Worm (Caenorhabditis elegans) whole organism, L1 larva: ENCODE results near the gene ntl-2.
A peak's percentile ranks its signal among the peaks of the same experiment; 100 is the strongest.

Experiments used
- aha-1 ChIP-seq: fragments of 150-350 bp; optimal IDR thresholded peaks from 2 replicates; lab custom pipeline; 2014; ENCODE audit warnings: missing biosample characterization, missing genetic modification characterization
- alr-1 ChIP-seq: fragments of 200-800 bp; sonication (Bioruptor generic); optimal IDR thresholded peaks from 2 replicates; lab custom pipeline; 2018; ENCODE audit warnings: borderline replicate concordance, mild to moderate bottlenecking, missing genetic modification characterization, missing compliant biosample characterization
- aly-2 ChIP-seq: fragments of 150-350 bp; optimal IDR thresholded peaks from 2 replicates; lab custom pipeline; 2014; ENCODE audit warnings: missing biosample characterization, missing genetic modification characterization
- ama-1 ChIP-seq: fragments of 150-350 bp; optimal IDR thresholded peaks from 2 replicates; lab custom pipeline; 2014
- blmp-1 ChIP-seq: fragments of 150-350 bp; optimal IDR thresholded peaks from 2 replicates; lab custom pipeline; 2014; ENCODE audit warnings: missing biosample characterization, missing genetic modification characterization
- ceh-8 ChIP-seq: fragments of 200-800 bp; sonication (Bioruptor generic); optimal IDR thresholded peaks from 2 replicates; lab custom pipeline; 2018; ENCODE audit warnings: mild to moderate bottlenecking, missing genetic modification characterization, moderate library complexity, missing compliant biosample characterization
- ceh-88 ChIP-seq: fragments of 200-800 bp; sonication (Bioruptor generic); IDR thresholded peaks from 2 replicates; pipeline ENCODE4 v1.3.6; 2022; ENCODE audit warnings: missing genetic modification characterization, missing compliant biosample characterization
- ceh-90 ChIP-seq: sonication (generic microtip); optimal IDR thresholded peaks from 2 replicates; lab custom pipeline; 2016; ENCODE audit warnings: missing genetic modification characterization, missing compliant biosample characterization
- ces-1 ChIP-seq: fragments of 150-350 bp; optimal IDR thresholded peaks from 2 replicates; lab custom pipeline; 2014; ENCODE audit warnings: missing biosample characterization, missing genetic modification reagents, missing genetic modification characterization
- efl-3 ChIP-seq: fragments of 200-800 bp; sonication (Bioruptor generic); optimal IDR thresholded peaks from 2 replicates; lab custom pipeline; 2018; ENCODE audit warnings: mild to moderate bottlenecking, missing genetic modification characterization, missing compliant biosample characterization
- egl-13 ChIP-seq: sonication (generic microtip); optimal IDR thresholded peaks from 2 replicates; lab custom pipeline; 2016; ENCODE audit warnings: missing genotype, missing genetic modification reagents, missing genetic modification characterization, missing compliant biosample characterization
- elt-2 ChIP-seq: sonication (generic microtip); optimal IDR thresholded peaks from 2 replicates; lab custom pipeline; 2016; ENCODE audit warnings: missing genetic modification characterization, mild to moderate bottlenecking, inconsistent platforms, missing compliant biosample characterization, missing genetic modification reagents
- elt-3 ChIP-seq, 6 experiments: fragments of 150-350 bp in 1 of 6; sonication (generic microtip); optimal IDR thresholded peaks; 2 replicates each; lab custom pipeline; 2017 to 2018; ENCODE audit warnings: missing biosample characterization in 6 of 6, missing genetic modification characterization in 6 of 6, inconsistent platforms in 1 of 6
- fkh-4 ChIP-seq: sonication (generic microtip); optimal IDR thresholded peaks from 2 replicates; lab custom pipeline; 2016; ENCODE audit warnings: missing compliant biosample characterization, missing genetic modification characterization, borderline replicate concordance
- fkh-8 ChIP-seq: sonication (generic microtip); optimal IDR thresholded peaks from 2 replicates; lab custom pipeline; 2016; ENCODE audit warnings: mild to moderate bottlenecking, missing genetic modification characterization, missing compliant biosample characterization
- hlh-4 ChIP-seq: sonication (generic microtip); optimal IDR thresholded peaks from 2 replicates; lab custom pipeline; 2016; ENCODE audit warnings: mild to moderate bottlenecking, missing genetic modification characterization, missing compliant biosample characterization
- hpl-2 ChIP-seq: fragments of 150-350 bp; optimal IDR thresholded peaks from 2 replicates; lab custom pipeline; 2014; ENCODE audit warnings: missing biosample characterization, missing genetic modification reagents, missing genetic modification characterization
- jun-1 ChIP-seq: fragments of 150-350 bp; optimal IDR thresholded peaks from 2 replicates; lab custom pipeline; 2014; ENCODE audit warnings: missing biosample characterization, missing genetic modification reagents, missing genetic modification characterization
- lin-13 ChIP-seq: fragments of 150-350 bp; optimal IDR thresholded peaks from 2 replicates; lab custom pipeline; 2014; ENCODE audit warnings: missing biosample characterization, missing genetic modification reagents, missing genetic modification characterization
- lin-14 ChIP-seq: fragments of 200-800 bp; sonication (Bioruptor generic); optimal IDR thresholded peaks from 2 replicates; lab custom pipeline; 2018; ENCODE audit warnings: mild to moderate bottlenecking, missing genetic modification characterization, moderate library complexity, missing compliant biosample characterization
- lin-15B ChIP-seq: fragments of 150-350 bp; sonication (generic microtip); optimal IDR thresholded peaks from 3 replicates; lab custom pipeline; 2014; ENCODE audit warnings: missing biosample characterization, missing genetic modification characterization
- lir-3 ChIP-seq: sonication (generic microtip); optimal IDR thresholded peaks from 2 replicates; lab custom pipeline; 2016; ENCODE audit warnings: mild to moderate bottlenecking, missing genetic modification characterization, moderate library complexity, missing compliant biosample characterization; ENCODE audit not compliant: poor library complexity
- lsy-2 ChIP-seq, 2 experiments: fragments of 150-350 bp; optimal IDR thresholded peaks; 2 replicates each; lab custom pipeline; 2014; ENCODE audit warnings: missing biosample characterization in 2 of 2, missing genetic modification characterization in 2 of 2
- mab-9 ChIP-seq: fragments of 200-800 bp; sonication (Bioruptor generic); IDR thresholded peaks from 2 replicates; pipeline ENCODE4 v1.3.6; 2022; ENCODE audit warnings: missing genetic modification reagents, missing genetic modification characterization, missing compliant biosample characterization
- mdl-1 ChIP-seq, 2 experiments: fragments of 150-350 bp; optimal IDR thresholded peaks; 2 replicates each; lab custom pipeline; 2014 to 2017; ENCODE audit warnings: missing biosample characterization in 2 of 2, missing genetic modification characterization in 2 of 2, inconsistent platforms in 1 of 2
- mef-2 ChIP-seq: fragments of 150-350 bp; optimal IDR thresholded peaks from 2 replicates; lab custom pipeline; 2014; ENCODE audit warnings: missing biosample characterization, missing genetic modification characterization
- mep-1 ChIP-seq: fragments of 150-350 bp; optimal IDR thresholded peaks from 2 replicates; lab custom pipeline; 2014; ENCODE audit warnings: missing biosample characterization, missing genetic modification characterization
- nhr-12 ChIP-seq: sonication (generic microtip); optimal IDR thresholded peaks from 2 replicates; lab custom pipeline; 2017; ENCODE audit warnings: missing biosample characterization, missing genetic modification characterization
- nhr-19 ChIP-seq: fragments of 200-800 bp; sonication (Bioruptor generic); conservative IDR thresholded peaks from 2 replicates; pipeline ENCODE4 v1.3.6; 2022; ENCODE audit warnings: missing genetic modification characterization, missing compliant biosample characterization
- nhr-20 ChIP-seq: sonication (generic microtip); optimal IDR thresholded peaks from 2 replicates; lab custom pipeline; 2016; ENCODE audit warnings: mild to moderate bottlenecking, missing genetic modification characterization, missing compliant biosample characterization
- nhr-28 ChIP-seq: fragments of 150-350 bp; optimal IDR thresholded peaks from 2 replicates; lab custom pipeline; 2014; ENCODE audit warnings: missing biosample characterization, missing genetic modification characterization
- nhr-47 ChIP-seq: sonication (generic microtip); optimal IDR thresholded peaks from 2 replicates; lab custom pipeline; 2016; ENCODE audit warnings: mild to moderate bottlenecking, missing genetic modification characterization, moderate library complexity, missing compliant biosample characterization
- nhr-71 ChIP-seq: sonication (generic microtip); optimal IDR thresholded peaks from 2 replicates; lab custom pipeline; 2016; ENCODE audit warnings: mild to moderate bottlenecking, missing genetic modification characterization, moderate library complexity, missing compliant biosample characterization
- nhr-76 ChIP-seq: sonication (generic microtip); optimal IDR thresholded peaks from 2 replicates; lab custom pipeline; 2017; ENCODE audit warnings: missing biosample characterization, missing genetic modification characterization
- nhr-77 ChIP-seq: fragments of 150-350 bp; optimal IDR thresholded peaks from 2 replicates; lab custom pipeline; 2014; ENCODE audit warnings: missing biosample characterization, missing genetic modification characterization
- nhr-84 ChIP-seq: sonication (generic microtip); optimal IDR thresholded peaks from 2 replicates; lab custom pipeline; 2017; ENCODE audit warnings: missing biosample characterization, missing genetic modification characterization
- nhr-85 ChIP-seq: sonication (generic microtip); peaks from one replicate; lab custom pipeline; 2016; ENCODE audit warnings: missing genetic modification characterization, inconsistent platforms, missing compliant biosample characterization
- nhr-90 ChIP-seq: sonication (generic microtip); optimal IDR thresholded peaks from 2 replicates; lab custom pipeline; 2016; ENCODE audit warnings: mild to moderate bottlenecking, missing genetic modification characterization, missing compliant biosample characterization; ENCODE audit not compliant: poor library complexity
- pqm-1 ChIP-seq: sonication (generic microtip); optimal IDR thresholded peaks from 3 replicates; lab custom pipeline; 2017; ENCODE audit warnings: missing biosample characterization, missing genetic modification characterization
- snpc-4 ChIP-seq: fragments of 150-350 bp; optimal IDR thresholded peaks from 2 replicates; lab custom pipeline; 2014; ENCODE audit warnings: missing biosample characterization, missing genetic modification characterization
- sox-4 ChIP-seq: sonication (generic microtip); optimal IDR thresholded peaks from 2 replicates; lab custom pipeline; 2016; ENCODE audit warnings: missing genetic modification characterization, missing compliant biosample characterization
- sptf-1 ChIP-seq: fragments of 150-350 bp; optimal IDR thresholded peaks from 2 replicates; lab custom pipeline; 2014; ENCODE audit warnings: missing biosample characterization, missing genetic modification characterization
- sup-37 ChIP-seq: fragments of 200-800 bp; sonication (Bioruptor generic); optimal IDR thresholded peaks from 2 replicates; lab custom pipeline; 2018; ENCODE audit warnings: mild to moderate bottlenecking, missing genetic modification characterization, missing compliant biosample characterization
- swsn-7 ChIP-seq: sonication (generic microtip); optimal IDR thresholded peaks from 2 replicates; lab custom pipeline; 2016; ENCODE audit warnings: missing genetic modification characterization, missing compliant biosample characterization
- tbx-2 ChIP-seq: sonication (generic microtip); optimal IDR thresholded peaks from 2 replicates; lab custom pipeline; 2016; ENCODE audit warnings: missing genetic modification characterization, missing compliant biosample characterization
- unc-30 ChIP-seq: sonication (generic microtip); optimal IDR thresholded peaks from 2 replicates; lab custom pipeline; 2017; ENCODE audit warnings: missing biosample characterization, missing genetic modification characterization
- vab-15 ChIP-seq: sonication (generic microtip); optimal IDR thresholded peaks from 2 replicates; lab custom pipeline; 2017; ENCODE audit warnings: missing genotype, mild to moderate bottlenecking, missing genetic modification characterization, missing compliant biosample characterization
- xbp-1 ChIP-seq: sonication (generic microtip); optimal IDR thresholded peaks from 2 replicates; lab custom pipeline; 2016; ENCODE audit warnings: missing genetic modification characterization, missing compliant biosample characterization
- zag-1 ChIP-seq: fragments of 150-350 bp; optimal IDR thresholded peaks from 2 replicates; lab custom pipeline; 2014; ENCODE audit warnings: missing biosample characterization, missing genetic modification characterization
- ztf-11 ChIP-seq, 2 experiments: sonication (generic microtip); optimal IDR thresholded peaks; 2 replicates each; lab custom pipeline; 2016 to 2017; ENCODE audit warnings: missing genetic modification characterization in 2 of 2, missing biosample characterization in 1 of 2, missing compliant biosample characterization in 1 of 2
- ztf-4 ChIP-seq: fragments of 150-350 bp; optimal IDR thresholded peaks from 2 replicates; lab custom pipeline; 2014; ENCODE audit warnings: missing biosample characterization, missing genetic modification characterization

ntl-2 gene

DNA sequence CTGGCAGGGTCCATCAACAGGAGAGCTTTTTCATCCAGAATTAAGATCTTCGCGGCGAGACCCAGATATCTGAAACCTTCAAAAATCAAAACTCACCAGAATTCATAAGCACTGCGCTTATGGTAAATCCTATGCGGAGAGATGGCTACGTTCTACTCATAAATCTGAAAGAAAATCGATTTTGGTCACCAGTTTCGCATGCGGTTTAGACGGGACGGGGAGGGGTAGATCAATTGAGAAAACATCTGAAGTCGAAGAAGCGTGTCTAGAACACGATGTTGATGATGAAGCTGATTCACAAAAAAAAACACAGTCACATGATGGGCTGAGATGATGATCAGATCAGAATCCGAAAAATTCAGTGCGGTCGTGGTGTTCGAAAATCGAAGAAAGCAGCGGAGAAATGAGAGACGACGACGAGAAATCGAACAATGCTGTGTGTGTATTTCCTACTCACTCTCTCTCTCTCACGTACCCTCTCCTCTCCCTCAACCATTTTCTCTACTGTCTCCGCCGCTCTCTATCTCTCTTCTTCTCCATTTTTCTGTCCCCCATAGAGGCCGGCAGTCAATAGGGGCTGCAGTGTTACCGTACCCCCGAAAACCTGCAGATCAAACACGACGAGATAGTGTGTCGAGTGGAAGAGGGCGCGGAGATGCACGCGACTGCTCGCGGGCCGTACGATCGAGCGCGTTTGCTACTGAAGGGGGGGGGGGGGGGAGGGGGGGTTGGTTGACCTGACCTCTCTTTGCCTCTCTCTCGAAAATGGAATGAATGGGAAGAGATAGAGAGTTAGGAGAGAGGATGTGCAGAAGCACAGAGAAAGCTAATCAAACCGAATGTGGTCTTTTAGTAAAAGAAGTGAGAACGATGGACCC, at the start of gene ntl-2:
Gene ntl-2, minus strand, starts transcription at position 171 of the 878 bp plus-strand sequence.
- TF ChIP-seq swsn-7 (tag; lab: Kevin White, UChicago): peak; percentile 95
- peak; percentile 98 for TF ChIP-seq elt-2 (tag; lab: Kevin White, UChicago)
- TF ChIP-seq xbp-1 (tag; lab: Kevin White, UChicago): peak; percentile 86
- TF ChIP-seq aly-2 (tag; lab: Kevin White, UChicago): peak; percentile 37
- TF ChIP-seq egl-13 (tag; lab: Kevin White, UChicago): peak; percentile 87
- peak; percentile 97 for TF ChIP-seq nhr-85
- no peak for TF ChIP-seq zag-1
- peak; percentile 60 to 96 for TF ChIP-seq mdl-1 (tag; optimal IDR thresholded peaks at IDR 0.05; lab: Kevin White, UChicago)
- peak; percentile 97 for TF ChIP-seq nhr-47
- peak; percentile 82 for TF ChIP-seq ceh-88
- TF ChIP-seq mab-9 (GFP tag; lab: Robert Waterston, UW): peak; percentile 90
- TF ChIP-seq nhr-12 (tag; lab: Kevin White, UChicago): peak; percentile 13
- peak; percentile 95 for TF ChIP-seq nhr-19
- TF ChIP-seq mef-2 (tag; lab: Kevin White, UChicago): peak; percentile 77
- no peak for TF ChIP-seq nhr-76 (tag; lab: Kevin White, UChicago)
- peak; percentile 99 for TF ChIP-seq lsy-2 (tag; optimal IDR thresholded peaks at IDR 0.05; lab: Kevin White, UChicago)
- peak; percentile 33 for TF ChIP-seq ceh-90 (tag; lab: Kevin White, UChicago)
- peak; percentile 99 for TF ChIP-seq ceh-8
- peak; percentile 47 for TF ChIP-seq pqm-1
- TF ChIP-seq sox-4 (tag; lab: Kevin White, UChicago): peak; percentile 73
- TF ChIP-seq jun-1 (tag; lab: Kevin White, UChicago): peak; percentile 95
- peak; percentile 88 for TF ChIP-seq snpc-4 (tag; lab: Kevin White, UChicago)
- TF ChIP-seq tbx-2 (tag; lab: Kevin White, UChicago): peak; percentile 93
- TF ChIP-seq nhr-77 (tag; lab: Kevin White, UChicago): peak; percentile 97
- TF ChIP-seq unc-30 (tag; lab: Kevin White, UChicago): no peak
- no peak for TF ChIP-seq alr-1 (tag; lab: Kevin White, UChicago)
- peak; percentile 98 for TF ChIP-seq nhr-71 (tag; lab: Kevin White, UChicago)
- TF ChIP-seq sup-37: peak; percentile 92
- peak; percentile 95 for TF ChIP-seq vab-15 (tag; lab: Kevin White, UChicago)
- TF ChIP-seq lin-13: peak; percentile 97
- peak in 3 of 6 experiments; percentile 74 to 82 (median 77) for TF ChIP-seq elt-3 (tag; optimal IDR thresholded peaks at IDR 0.05; lab: Kevin White, UChicago)
- no peak for TF ChIP-seq ces-1
- TF ChIP-seq nhr-20 (tag; lab: Kevin White, UChicago): peak; percentile 95
- TF ChIP-seq aha-1 (tag; lab: Kevin White, UChicago): peak; percentile 70
- no peak for TF ChIP-seq nhr-84 (tag; lab: Kevin White, UChicago)
- TF ChIP-seq nhr-90 (tag; lab: Kevin White, UChicago): peak; percentile 92
- TF ChIP-seq ztf-11 (tag; optimal IDR thresholded peaks at IDR 0.05; lab: Kevin White, UChicago): peak in 1 of 2 experiments; percentile 76
- peak; percentile 100 for TF ChIP-seq lin-14
- peak; percentile 99 for TF ChIP-seq fkh-8 (tag; lab: Kevin White, UChicago)
- peak; percentile 23 for TF ChIP-seq fkh-4 (tag; lab: Kevin White, UChicago)
- peak; percentile 59 for TF ChIP-seq blmp-1 (tag; lab: Kevin White, UChicago)
- peak; percentile 85 for TF ChIP-seq lir-3
- peak; percentile 71 for TF ChIP-seq efl-3 (GFP tag; lab: Kevin White, UChicago)
- peak; percentile 96 for TF ChIP-seq mep-1 (tag; lab: Kevin White, UChicago)
- peak; percentile 56 for TF ChIP-seq hpl-2 (GFP tag; lab: Kevin White, UChicago)
- no peak for TF ChIP-seq sptf-1 (tag; lab: Kevin White, UChicago)
- peak; percentile 89 for TF ChIP-seq ztf-4 (tag; lab: Kevin White, UChicago)
- TF ChIP-seq nhr-28: no peak
- peak; percentile 95 for TF ChIP-seq lin-15B (tag; lab: Kevin White, UChicago)
- peak; percentile 16 for TF ChIP-seq ama-1 (lab: Kevin White, UChicago)
- TF ChIP-seq hlh-4 (tag; lab: Kevin White, UChicago): no peak
